Fruit fly (Drosophila melanogaster) whole organism, wandering third instar larva: ENCODE measurements around the gene BomT3.

Experiments used
- Abd-B ChIP-seq: fragments of >200 bp; optimal IDR thresholded peaks from 2 replicates; lab custom pipeline; 2017; ENCODE audit warnings: missing biosample characterization, missing genetic modification characterization
- CG32264 ChIP-seq: fragments of 200-800 bp; sonication (Bioruptor generic); optimal IDR thresholded peaks from 2 replicates; lab custom pipeline; 2016; ENCODE audit warnings: missing biosample characterization, missing genetic modification characterization
- Dfd ChIP-seq: fragments of >200 bp; optimal IDR thresholded peaks from 2 replicates; lab custom pipeline; 2017; ENCODE audit warnings: missing biosample characterization, missing genetic modification characterization
- Dif ChIP-seq: fragments of 200-275, 200-300 bp; sonication (Bioruptor generic); optimal IDR thresholded peaks from 2 replicates; lab custom pipeline; 2018; ENCODE audit warnings: missing biosample characterization, missing genetic modification characterization; ENCODE audit not compliant: partially characterized antibody
- GATAd ChIP-seq: sonication (Bioruptor generic); optimal IDR thresholded peaks from 2 replicates; lab custom pipeline; 2016; ENCODE audit warnings: missing biosample characterization, missing genetic modification characterization
- HLH106 ChIP-seq: fragments of 200-800 bp; optimal IDR thresholded peaks from 3 replicates; lab custom pipeline; 2019; ENCODE audit warnings: missing biosample characterization, mild to moderate bottlenecking, missing genetic modification characterization, moderate library complexity
- Hnf4 ChIP-seq: fragments of 200-800 bp; sonication (Bioruptor generic); optimal IDR thresholded peaks from 2 replicates; lab custom pipeline; 2016; ENCODE audit warnings: missing biosample characterization, mild to moderate bottlenecking, missing genetic modification characterization
- Hr78 ChIP-seq: fragments of >200 bp; optimal IDR thresholded peaks from 2 replicates; lab custom pipeline; 2017; ENCODE audit warnings: missing biosample characterization, missing genetic modification characterization
- Hr83 ChIP-seq: fragments of 200-300 bp; sonication (Bioruptor generic); optimal IDR thresholded peaks from 2 replicates; lab custom pipeline; 2016; ENCODE audit warnings: missing biosample characterization, mild to moderate bottlenecking, missing genetic modification characterization, moderate library complexity; ENCODE audit not compliant: poor library complexity, severe bottlenecking
- N ChIP-seq: fragments of >200 bp; optimal IDR thresholded peaks from 2 replicates; lab custom pipeline; 2018; ENCODE audit warnings: missing biosample characterization, missing external identifiers, missing genetic modification characterization
- OdsH ChIP-seq: fragments of 200-800 bp; sonication (Bioruptor generic); optimal IDR thresholded peaks from 2 replicates; lab custom pipeline; 2016; ENCODE audit warnings: missing biosample characterization, mild to moderate bottlenecking, missing genetic modification characterization
- Rel ChIP-seq, 2 experiments: fragments of 200-800 bp; sonication (Bioruptor generic) in 1 of 2; optimal IDR thresholded peaks; 2 replicates in 1 of 2; 3 replicates in 1 of 2; lab custom pipeline; 2016 to 2019; ENCODE audit warnings: mild to moderate bottlenecking in 2 of 2, missing biosample characterization in 2 of 2, missing genetic modification characterization in 2 of 2, moderate library complexity in 1 of 2
- Sp1 ChIP-seq: fragments of 200-800 bp; sonication (Bioruptor generic); optimal IDR thresholded peaks from 3 replicates; lab custom pipeline; 2019; ENCODE audit warnings: missing biosample characterization, mild to moderate bottlenecking, missing genetic modification characterization, moderate library complexity
- Vsx2 ChIP-seq: fragments of 200-300, 225-300 bp; sonication (Bioruptor generic); optimal IDR thresholded peaks from 2 replicates; lab custom pipeline; 2018; ENCODE audit warnings: missing biosample characterization, missing genetic modification characterization; ENCODE audit not compliant: partially characterized antibody
- br ChIP-seq: fragments of 200-800 bp; sonication (Bioruptor generic); optimal IDR thresholded peaks from 2 replicates; lab custom pipeline; 2016; ENCODE audit warnings: missing biosample characterization, missing genetic modification characterization
- brk ChIP-seq: fragments of 200-800 bp; sonication (Bioruptor generic); optimal IDR thresholded peaks from 2 replicates; lab custom pipeline; 2016; ENCODE audit warnings: missing biosample characterization, mild to moderate bottlenecking, missing genetic modification characterization
- dl ChIP-seq, 2 experiments: fragments of 175-275, 200-275 bp in 1 of 2; fragments of 200-275 bp in 1 of 2; sonication (Bioruptor generic); optimal IDR thresholded peaks; lab custom pipeline; 2018; ENCODE audit warnings: mild to moderate bottlenecking in 2 of 2, missing biosample characterization in 2 of 2, missing genetic modification characterization in 2 of 2, moderate library complexity in 2 of 2; ENCODE audit not compliant: partially characterized antibody in 2 of 2, insufficient read depth in 1 of 2
- dsf ChIP-seq: sonication (Bioruptor generic); optimal IDR thresholded peaks from 2 replicates; lab custom pipeline; 2016; ENCODE audit warnings: missing biosample characterization, missing genetic modification characterization, borderline replicate concordance
- ey ChIP-seq: fragments of 200-800 bp; sonication (Bioruptor generic); optimal IDR thresholded peaks from 2 replicates; lab custom pipeline; 2016; ENCODE audit warnings: missing biosample characterization, missing genetic modification characterization
- foxo ChIP-seq, 2 experiments: fragments of 200-800 bp; sonication (Bioruptor generic); optimal IDR thresholded peaks; 2 replicates in 1 of 2; 3 replicates in 1 of 2; lab custom pipeline; 2016 to 2017; ENCODE audit warnings: missing biosample characterization in 2 of 2, missing genetic modification characterization in 2 of 2
- fru ChIP-seq: fragments of 200-800 bp; sonication (Bioruptor generic); optimal IDR thresholded peaks from 3 replicates; lab custom pipeline; 2016; ENCODE audit warnings: missing biosample characterization, mild to moderate bottlenecking, missing genetic modification characterization
- h ChIP-seq: fragments of 200-800 bp; sonication (Bioruptor generic); optimal IDR thresholded peaks from 3 replicates; lab custom pipeline; 2016; ENCODE audit warnings: missing biosample characterization, mild to moderate bottlenecking, missing genetic modification characterization
- lola ChIP-seq: fragments of >200 bp; optimal IDR thresholded peaks from 2 replicates; lab custom pipeline; 2017; ENCODE audit warnings: missing biosample characterization, missing genetic modification characterization
- pan ChIP-seq: fragments of >200 bp; optimal IDR thresholded peaks from 2 replicates; lab custom pipeline; 2017
- psq ChIP-seq: fragments of 200-800 bp; sonication (Bioruptor generic); optimal IDR thresholded peaks from 3 replicates; lab custom pipeline; 2017; ENCODE audit warnings: missing biosample characterization, mild to moderate bottlenecking, missing genetic modification characterization, moderate library complexity
- rgr ChIP-seq: fragments of 200-800 bp; sonication (Bioruptor generic); optimal IDR thresholded peaks from 3 replicates; lab custom pipeline; 2016; ENCODE audit warnings: missing biosample characterization, mild to moderate bottlenecking, missing genetic modification characterization
- sv ChIP-seq: fragments of 200-800 bp; sonication (Bioruptor generic); optimal IDR thresholded peaks from 3 replicates; lab custom pipeline; 2016; ENCODE audit warnings: missing biosample characterization, missing genetic modification characterization
- tai ChIP-seq: sonication (Bioruptor generic); optimal IDR thresholded peaks from 2 replicates; lab custom pipeline; 2016; ENCODE audit warnings: missing biosample characterization, missing genetic modification characterization
- woc ChIP-seq: sonication (Bioruptor generic); optimal IDR thresholded peaks from 2 replicates; lab custom pipeline; 2016; ENCODE audit warnings: missing biosample characterization, mild to moderate bottlenecking, missing genetic modification characterization

BomT3 gene

dm6 chr3R:22052235-22052634, 34.0 kb downstream of the BomT3 start:
- TF ChIP-seq lola (no peak), Abd-B (GFP tag; lab: Kevin White, UChicago) (no peak), N (GFP tag; lab: Kevin White, UChicago) (no peak), pan (lab: Kevin White, UChicago) (no peak)

dm6 chr3R:22049134-22049796, 36.9 kb downstream of the BomT3 start:
- TF ChIP-seq sv (GFP tag; lab: Kevin White, UChicago) (peak; percentile 55), rgr (GFP tag; lab: Kevin White, UChicago) (peak; percentile 35), Hr78 (no peak), pan (lab: Kevin White, UChicago) (no peak), fru (peak; percentile 36), HLH106 (tag; lab: Kevin White, UChicago) (peak; percentile 8), dl (GFP tag; optimal IDR thresholded peaks at IDR 0.05; lab: Kevin White, UChicago; ENCODE audit: insufficient read depth in 1 of 2, partially characterized antibody in 2 of 2) (no peak), N (GFP tag; lab: Kevin White, UChicago) (no peak), Hnf4 (GFP tag; lab: Kevin White, UChicago) (peak; percentile 16), br (peak; percentile 20), woc (GFP tag; lab: Kevin White, UChicago) (no peak), Dfd (GFP tag; lab: Kevin White, UChicago) (no peak), foxo (GFP tag; optimal IDR thresholded peaks at IDR 0.05; lab: Kevin White, UChicago) (peak in 1 of 2 experiments; percentile 45), OdsH (GFP tag; lab: Kevin White, UChicago) (no peak), h (GFP tag; lab: Kevin White, UChicago) (peak; percentile 42), ey (GFP tag; lab: Kevin White, UChicago) (peak; percentile 44)
- TF ChIP-seq, all 38 proteins: peak for 9

dm6 chr3R:22047412-22047811, 38.8 kb downstream of the BomT3 start:
- TF ChIP-seq rgr (GFP tag; lab: Kevin White, UChicago) (no peak), dsf (GFP tag; lab: Kevin White, UChicago) (no peak), Abd-B (GFP tag; lab: Kevin White, UChicago) (no peak)

- TF ChIP-seq h (GFP tag; lab: Kevin White, UChicago) (no peak), dsf (GFP tag; lab: Kevin White, UChicago) (no peak), lola (no peak), woc (GFP tag; lab: Kevin White, UChicago) (no peak), Rel (GFP tag; optimal IDR thresholded peaks at IDR 0.05; lab: Kevin White, UChicago) (no peak), Rel (tag; optimal IDR thresholded peaks at IDR 0.05; lab: Kevin White, UChicago) (no peak), HLH106 (tag; lab: Kevin White, UChicago) (no peak), Abd-B (GFP tag; lab: Kevin White, UChicago) (no peak), fru (no peak), Hr78 (no peak)
Measured at dm6 chr3R:22046723-22047122, 39.5 kb downstream of the BomT3 start.

dm6 chr3R:22046231-22046630, 40.0 kb downstream of the BomT3 start:
- TF ChIP-seq tai (no peak), Sp1 (GFP tag; lab: Kevin White, UChicago) (no peak), psq (GFP tag; lab: Kevin White, UChicago) (no peak), Dif (no peak), CG32264 (GFP tag; lab: Kevin White, UChicago) (no peak), h (GFP tag; lab: Kevin White, UChicago) (peak; percentile 0), br (no peak), Rel (GFP tag; optimal IDR thresholded peaks at IDR 0.05; lab: Kevin White, UChicago) (no peak), Rel (tag; optimal IDR thresholded peaks at IDR 0.05; lab: Kevin White, UChicago) (no peak), Hr83 (no peak), sv (GFP tag; lab: Kevin White, UChicago) (no peak), N (GFP tag; lab: Kevin White, UChicago) (no peak), Vsx2 (GFP tag; lab: Kevin White, UChicago) (no peak), ey (GFP tag; lab: Kevin White, UChicago) (peak; percentile 11), foxo (GFP tag; optimal IDR thresholded peaks at IDR 0.05; lab: Kevin White, UChicago) (no peak), GATAd (GFP tag; lab: Kevin White, UChicago) (no peak), brk (GFP tag; lab: Kevin White, UChicago) (no peak), rgr (GFP tag; lab: Kevin White, UChicago) (no peak), pan (lab: Kevin White, UChicago) (no peak), dsf (GFP tag; lab: Kevin White, UChicago) (no peak), lola (no peak), OdsH (GFP tag; lab: Kevin White, UChicago) (peak; percentile 27), HLH106 (tag; lab: Kevin White, UChicago) (peak; percentile 24), fru (peak; percentile 31), Hr78 (no peak), Dfd (GFP tag; lab: Kevin White, UChicago) (no peak)
